Worm (Caenorhabditis elegans): Measurements from ENCODE around the gene Y51A2B.2.

Gene Y51A2B.2

DNA sequence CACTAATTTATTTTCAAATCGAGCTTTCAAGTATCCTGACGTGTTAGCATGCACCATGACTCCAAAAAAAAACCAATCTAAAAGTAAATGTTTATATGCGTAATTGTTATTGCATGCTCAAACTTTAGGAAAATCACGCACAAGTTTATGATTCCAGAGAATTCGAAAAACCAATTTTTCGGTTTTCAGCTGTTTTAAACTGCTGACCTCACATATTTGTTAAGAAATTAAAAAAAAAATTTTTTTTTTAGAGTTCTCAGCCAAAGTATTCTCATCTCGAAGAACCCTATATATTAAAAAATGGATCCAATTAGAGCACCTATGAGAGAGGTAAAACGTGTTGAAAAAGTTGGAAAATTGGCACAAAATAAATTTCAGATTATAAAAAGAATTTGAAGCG lies at the start of gene Y51A2B.2:
Y51A2B.2 (plus strand) TSS at position 301 of the 400 bp plus-strand sequence.
- TF ChIP-seq him-1 (tag; optimal IDR thresholded peaks at IDR 0.05) (no peak), W03F9.2 (tag; optimal IDR thresholded peaks at IDR 0.05) (no peak), dao-5 (tag; optimal IDR thresholded peaks at IDR 0.05) (no peak)

- TF ChIP-seq W03F9.2 (tag; optimal IDR thresholded peaks at IDR 0.05) (no peak), dao-5 (tag; optimal IDR thresholded peaks at IDR 0.05) (no peak), him-1 (tag; optimal IDR thresholded peaks at IDR 0.05) (no peak)
Measured at ce11 chrV:18324525-18324924, 49.8 kb upstream of the Y51A2B.2 start.

ce11 chrV:18331086-18331485 lies 43.2 kb upstream of the Y51A2B.2 start, which contains the start of gene B0462.4:
Gene B0462.4, minus strand, starts transcription at chrV:18331186.
- TF ChIP-seq dao-5 (tag; optimal IDR thresholded peaks at IDR 0.05), result no peak
- TF ChIP-seq him-1 (tag; optimal IDR thresholded peaks at IDR 0.05), result no peak
- TF ChIP-seq W03F9.2 (tag; optimal IDR thresholded peaks at IDR 0.05), result no peak

- TF ChIP-seq dao-5 (tag; optimal IDR thresholded peaks at IDR 0.05), result no peak
- no peak for TF ChIP-seq W03F9.2 (tag; optimal IDR thresholded peaks at IDR 0.05)
- TF ChIP-seq him-1 (tag; optimal IDR thresholded peaks at IDR 0.05), result no peak
Measured at ce11 chrV:18337643-18338042, 36.7 kb upstream of the Y51A2B.2 start.

ce11 chrV:18339807-18340206 lies 34.5 kb upstream of the Y51A2B.2 start, which contains the start of gene C08E8.10:
Gene C08E8.10, minus strand, starts transcription at chrV:18339907.
- TF ChIP-seq W03F9.2 (tag; optimal IDR thresholded peaks at IDR 0.05), result no peak
- no peak for TF ChIP-seq him-1 (tag; optimal IDR thresholded peaks at IDR 0.05)
- no peak for TF ChIP-seq dao-5 (tag; optimal IDR thresholded peaks at IDR 0.05)

- TF ChIP-seq him-1 (tag; optimal IDR thresholded peaks at IDR 0.05) (no peak), dao-5 (tag; optimal IDR thresholded peaks at IDR 0.05) (no peak), W03F9.2 (tag; optimal IDR thresholded peaks at IDR 0.05) (no peak)
Measured at ce11 chrV:18344194-18344593, 30.1 kb upstream of the Y51A2B.2 start.

ce11 chrV:18346080-18346479 lies 28.2 kb upstream of the Y51A2B.2 start:
- TF ChIP-seq him-1 (tag; optimal IDR thresholded peaks at IDR 0.05), result no peak
- peak; percentile 7 for TF ChIP-seq W03F9.2 (tag; optimal IDR thresholded peaks at IDR 0.05)

DNA sequence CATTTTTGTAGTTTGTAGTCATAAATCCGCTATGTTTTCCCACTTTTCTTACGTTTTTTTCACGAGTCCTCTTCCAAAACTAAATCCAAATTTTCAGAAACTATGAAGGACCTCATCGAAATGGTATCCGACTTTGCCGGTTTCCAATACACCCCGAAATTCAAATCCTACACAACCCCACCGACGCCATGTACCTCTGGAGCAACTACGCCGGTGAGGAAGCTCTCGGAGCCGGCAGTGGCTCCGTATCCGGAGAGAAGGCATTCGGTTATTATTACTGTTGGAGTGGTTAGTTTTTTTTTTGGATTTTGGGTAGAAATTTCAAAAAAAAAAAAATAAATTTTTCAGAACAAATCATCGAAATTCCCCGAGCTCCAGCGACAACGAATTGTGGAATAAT lies 24.2 kb upstream of the Y51A2B.2 start, which contains the start of gene C08E8.3:
C08E8.3 (plus strand) TSS at position 84 of the 400 bp plus-strand sequence.
- no peak for TF ChIP-seq him-1 (tag; optimal IDR thresholded peaks at IDR 0.05)
- no peak for TF ChIP-seq W03F9.2 (tag; optimal IDR thresholded peaks at IDR 0.05)
- no peak for TF ChIP-seq dao-5 (tag; optimal IDR thresholded peaks at IDR 0.05)

ce11 chrV:18350721-18351120 lies 23.6 kb upstream of the Y51A2B.2 start, which contains the start of gene C08E8.11:
Gene C08E8.11, plus strand, starts transcription at chrV:18351021.
- no peak for TF ChIP-seq W03F9.2 (tag; optimal IDR thresholded peaks at IDR 0.05)
- no peak for TF ChIP-seq dao-5 (tag; optimal IDR thresholded peaks at IDR 0.05)
- no peak for TF ChIP-seq him-1 (tag; optimal IDR thresholded peaks at IDR 0.05)

ce11 chrV:18354299-18354698 lies 20.0 kb upstream of the Y51A2B.2 start:
- no peak for TF ChIP-seq dao-5 (tag; optimal IDR thresholded peaks at IDR 0.05)
- no peak for TF ChIP-seq him-1 (tag; optimal IDR thresholded peaks at IDR 0.05)
- no peak for TF ChIP-seq W03F9.2 (tag; optimal IDR thresholded peaks at IDR 0.05)

DNA sequence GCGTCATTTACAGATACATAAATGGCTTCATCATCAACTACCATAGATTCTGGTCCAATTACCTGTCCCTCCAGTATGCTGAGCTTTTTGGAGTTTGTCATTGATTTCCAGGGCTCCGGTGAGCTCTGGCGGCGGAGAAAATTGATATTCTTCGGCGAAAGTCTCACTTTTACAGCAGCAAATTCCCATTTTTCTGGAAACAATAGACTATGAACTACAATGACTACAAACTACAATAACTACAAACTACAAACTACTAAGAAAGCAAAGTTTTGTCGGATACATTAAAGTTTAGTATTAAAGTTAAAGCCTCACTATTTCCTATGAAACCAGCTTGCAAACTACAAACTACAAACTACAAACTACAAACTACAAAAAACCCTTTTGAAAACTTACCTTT lies 18.6 kb upstream of the Y51A2B.2 start, which contains the start of gene C08E8.2:
C08E8.2 (minus strand) TSS at position 101 of the 400 bp plus-strand sequence.
- TF ChIP-seq W03F9.2 (tag; optimal IDR thresholded peaks at IDR 0.05), result no peak
- no peak for TF ChIP-seq dao-5 (tag; optimal IDR thresholded peaks at IDR 0.05)
- TF ChIP-seq him-1 (tag; optimal IDR thresholded peaks at IDR 0.05), result no peak

- TF ChIP-seq W03F9.2 (tag; optimal IDR thresholded peaks at IDR 0.05), result no peak
- no peak for TF ChIP-seq him-1 (tag; optimal IDR thresholded peaks at IDR 0.05)
- no peak for TF ChIP-seq dao-5 (tag; optimal IDR thresholded peaks at IDR 0.05)
Measured at ce11 chrV:18359888-18360287, 14.4 kb upstream of the Y51A2B.2 start, which contains the start of gene C08E8.5. Gene C08E8.5, minus strand, starts transcription at chrV:18359988.

DNA sequence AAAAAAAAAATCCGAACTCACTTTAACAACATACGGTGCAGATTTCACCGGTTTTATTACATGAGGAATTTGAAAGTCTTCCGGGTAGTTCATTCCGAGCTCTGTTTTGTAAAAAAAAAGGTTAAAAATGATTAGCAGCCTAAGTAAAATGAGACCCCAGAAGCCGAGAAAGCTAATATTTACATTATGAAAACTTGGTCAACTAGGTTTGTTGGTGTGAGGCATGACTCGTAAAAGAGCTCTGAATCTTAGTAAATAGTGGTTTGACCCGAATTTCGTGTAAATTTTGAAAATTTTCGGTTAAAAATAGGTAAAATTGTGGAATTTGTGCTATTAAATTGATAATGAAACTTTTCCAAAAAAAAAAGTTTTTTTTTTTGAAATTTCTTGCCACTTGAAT lies 11.9 kb upstream of the Y51A2B.2 start, which contains the start of gene C08E8.1:
C08E8.1 (minus strand) TSS at position 101 of the 400 bp plus-strand sequence.
- TF ChIP-seq him-1 (tag; optimal IDR thresholded peaks at IDR 0.05) (no peak), dao-5 (tag; optimal IDR thresholded peaks at IDR 0.05) (no peak), W03F9.2 (tag; optimal IDR thresholded peaks at IDR 0.05) (no peak)

- no peak for TF ChIP-seq him-1 (tag; optimal IDR thresholded peaks at IDR 0.05)
- no peak for TF ChIP-seq dao-5 (tag; optimal IDR thresholded peaks at IDR 0.05)
Measured at ce11 chrV:18364558-18364957, 9.7 kb upstream of the Y51A2B.2 start, which contains the start of gene C08E8.9. Gene C08E8.9, plus strand, starts transcription at chrV:18364858.

- TF ChIP-seq him-1 (tag; optimal IDR thresholded peaks at IDR 0.05) (no peak), dao-5 (tag; optimal IDR thresholded peaks at IDR 0.05) (no peak), W03F9.2 (tag; optimal IDR thresholded peaks at IDR 0.05) (no peak)
Measured at ce11 chrV:18368322-18368721, 6.0 kb upstream of the Y51A2B.2 start, which contains the start of gene C08E8.6. Gene C08E8.6, minus strand, starts transcription at chrV:18368422.
